Comparison of ENCODE assay signal across 1 worm cellular context in genomic region chrX:3362378-3362777, ce11.
TF ChIP-seq lines count a peak whose summit lies in the region.

TSS of gene dhs-26 (minus strand) at chrX:3362493.

TF ChIP-seq in whole organism, L4 larva, 104 proteins besides CTCF, POLR2A, EP300 and RAD21 (continued from another document):
- no peak for TF ChIP-seq ceh-28 (tag; optimal IDR thresholded peaks at IDR 0.05; lab: Kevin White, UChicago)
TF ChIP-seq in whole organism, L4 larva: peak in this region for 8.
